Worm (Caenorhabditis elegans) whole organism, L2 larva: Measurements from ENCODE around the gene cdh-1.

ENCODE experiments used
- F13H6.1 ChIP-seq: sonication (generic microtip); optimal IDR thresholded peaks from 2 replicates; lab custom pipeline; 2016; ENCODE audit warnings: missing genetic modification characterization, missing compliant biosample characterization
- R02D3.7 ChIP-seq: fragments of 150-350 bp; optimal IDR thresholded peaks from 2 replicates; lab custom pipeline; 2014; ENCODE audit warnings: missing biosample characterization, missing genetic modification characterization
- Y55F3AM.14 ChIP-seq: fragments of 200-800 bp; sonication (Bioruptor generic); optimal IDR thresholded peaks from 2 replicates; lab custom pipeline; 2018; ENCODE audit warnings: mild to moderate bottlenecking, missing genetic modification characterization, missing compliant biosample characterization
- aly-2 ChIP-seq: fragments of 150-350 bp; optimal IDR thresholded peaks from 2 replicates; lab custom pipeline; 2014; ENCODE audit warnings: missing biosample characterization, missing genetic modification characterization
- ama-1 ChIP-seq: fragments of 150-350 bp; optimal IDR thresholded peaks from 2 replicates; lab custom pipeline; 2018; ENCODE audit warnings: inconsistent platforms
- ceh-16 ChIP-seq: fragments of 150-350 bp; optimal IDR thresholded peaks from 2 replicates; lab custom pipeline; 2014; ENCODE audit warnings: missing biosample characterization, missing genetic modification characterization
- ceh-82 ChIP-seq: fragments of 150-350 bp; optimal IDR thresholded peaks from 2 replicates; lab custom pipeline; 2014; ENCODE audit warnings: missing biosample characterization, missing genetic modification characterization
- egl-27 ChIP-seq: sonication (generic microtip); optimal IDR thresholded peaks from 3 replicates; lab custom pipeline; 2017; ENCODE audit warnings: missing biosample characterization, missing genetic modification reagents, missing genetic modification characterization
- elt-1 ChIP-seq: fragments of 150-350 bp; optimal IDR thresholded peaks from 2 replicates; lab custom pipeline; 2014; ENCODE audit warnings: missing biosample characterization, missing genetic modification characterization
- fos-1 ChIP-seq: fragments of 150-350 bp; optimal IDR thresholded peaks from 2 replicates; lab custom pipeline; 2014; ENCODE audit warnings: missing biosample characterization, missing genetic modification characterization
- gmeb-1 ChIP-seq: fragments of 150-350 bp; optimal IDR thresholded peaks from 2 replicates; lab custom pipeline; 2014; ENCODE audit warnings: missing biosample characterization, missing genetic modification characterization
- lin-11 ChIP-seq: fragments of 150-350 bp; sonication (generic microtip); optimal IDR thresholded peaks from 2 replicates; lab custom pipeline; 2014; ENCODE audit warnings: missing biosample characterization, missing genetic modification characterization, inconsistent platforms, mixed read lengths
- lin-39 ChIP-seq: fragments of 150-350 bp; optimal IDR thresholded peaks from 2 replicates; lab custom pipeline; 2014; ENCODE audit warnings: missing biosample characterization, missing genetic modification reagents, missing genetic modification characterization
- lsy-2 ChIP-seq, 2 experiments: fragments of 150-350 bp in 1 of 2; sonication (generic microtip) in 1 of 2; optimal IDR thresholded peaks; 2 replicates each; lab custom pipeline; 2014 to 2017; ENCODE audit warnings: missing biosample characterization in 2 of 2, missing genetic modification characterization in 2 of 2
- mbf-1 ChIP-seq: sonication (generic microtip); optimal IDR thresholded peaks from 2 replicates; lab custom pipeline; 2017; ENCODE audit warnings: missing biosample characterization, missing genetic modification characterization
- mdl-1 ChIP-seq, 2 experiments: fragments of 150-350 bp in 1 of 2; sonication (generic microtip) in 1 of 2; optimal IDR thresholded peaks; 2 replicates each; lab custom pipeline; 2017; ENCODE audit warnings: missing biosample characterization in 2 of 2, missing genetic modification characterization in 2 of 2
- nhr-10 ChIP-seq: sonication (generic microtip); optimal IDR thresholded peaks from 2 replicates; lab custom pipeline; 2017; ENCODE audit warnings: missing biosample characterization, missing genetic modification characterization
- nhr-11 ChIP-seq: fragments of 150-350 bp; optimal IDR thresholded peaks from 2 replicates; lab custom pipeline; 2014; ENCODE audit warnings: missing biosample characterization, missing genetic modification characterization
- nhr-12 ChIP-seq: fragments of 150-350 bp; optimal IDR thresholded peaks from 2 replicates; lab custom pipeline; 2014; ENCODE audit warnings: missing biosample characterization, missing genetic modification characterization
- nhr-129 ChIP-seq: fragments of 150-350 bp; optimal IDR thresholded peaks from 2 replicates; lab custom pipeline; 2014; ENCODE audit warnings: missing biosample characterization, missing genetic modification characterization
- nhr-21 ChIP-seq: fragments of 150-350 bp; optimal IDR thresholded peaks from 2 replicates; lab custom pipeline; 2014; ENCODE audit warnings: missing biosample characterization, missing genetic modification characterization
- nhr-6 ChIP-seq: fragments of 150-350 bp; optimal IDR thresholded peaks from 2 replicates; lab custom pipeline; 2014; ENCODE audit warnings: missing biosample characterization, missing genetic modification characterization
- nhr-77 ChIP-seq: fragments of 150-350 bp; optimal IDR thresholded peaks from 2 replicates; lab custom pipeline; 2014; ENCODE audit warnings: missing biosample characterization, missing genetic modification characterization
- peb-1 ChIP-seq: fragments of 150-350 bp; optimal IDR thresholded peaks from 2 replicates; lab custom pipeline; 2014; ENCODE audit warnings: missing biosample characterization, missing genetic modification characterization
- sem-4 ChIP-seq: fragments of 150-350 bp; optimal IDR thresholded peaks from 2 replicates; lab custom pipeline; 2014; ENCODE audit warnings: missing biosample characterization, missing genetic modification reagents, missing genetic modification characterization
- skn-1 ChIP-seq: sonication (generic microtip); optimal IDR thresholded peaks from 2 replicates; lab custom pipeline; 2017; ENCODE audit warnings: missing biosample characterization, missing genetic modification characterization
- sma-3 ChIP-seq: sonication (generic microtip); optimal IDR thresholded peaks from 2 replicates; lab custom pipeline; 2016; ENCODE audit warnings: missing genetic modification reagents, missing genetic modification characterization, missing compliant biosample characterization
- sma-9 ChIP-seq, 2 experiments: fragments of 150-350 bp in 1 of 2; sonication (generic microtip) in 1 of 2; optimal IDR thresholded peaks; 2 replicates each; lab custom pipeline; 2014 to 2016; ENCODE audit warnings: missing genetic modification characterization in 2 of 2, mild to moderate bottlenecking in 1 of 2, missing biosample characterization in 1 of 2, missing compliant biosample characterization in 1 of 2, missing genetic modification reagents in 1 of 2, moderate library complexity in 1 of 2
- unc-39 ChIP-seq: fragments of 150-350 bp; optimal IDR thresholded peaks from 2 replicates; lab custom pipeline; 2014; ENCODE audit warnings: missing biosample characterization, missing genetic modification characterization
- unc-55 ChIP-seq: fragments of 150-350 bp; sonication (generic microtip); optimal IDR thresholded peaks from 3 replicates; lab custom pipeline; 2014; ENCODE audit warnings: missing biosample characterization, missing genetic modification reagents, missing genetic modification characterization
- unc-62 ChIP-seq: fragments of 150-350 bp; optimal IDR thresholded peaks from 2 replicates; lab custom pipeline; 2014; ENCODE audit warnings: missing biosample characterization, missing genetic modification reagents, missing genetic modification characterization
- zag-1 ChIP-seq: fragments of 150-350 bp; optimal IDR thresholded peaks from 2 replicates; lab custom pipeline; 2014; ENCODE audit warnings: missing biosample characterization, missing genetic modification characterization
- ztf-1 ChIP-seq: fragments of 200-800 bp; sonication (Bioruptor generic); conservative IDR thresholded peaks from 2 replicates; pipeline ENCODE4 v1.3.6; 2022; ENCODE audit warnings: missing genetic modification characterization, missing compliant biosample characterization
- ztf-11 ChIP-seq: sonication (generic microtip); optimal IDR thresholded peaks from 2 replicates; lab custom pipeline; 2017; ENCODE audit warnings: missing biosample characterization, missing genetic modification characterization
- ztf-4 ChIP-seq: fragments of 150-350 bp; optimal IDR thresholded peaks from 2 replicates; lab custom pipeline; 2014; ENCODE audit warnings: missing biosample characterization, missing genetic modification characterization

cdh-1 gene

ce11 chrIII:2920866-2921265, 10.2 kb downstream of the cdh-1 start:
- TF ChIP-seq Y55F3AM.14 (GFP tag; lab: Kevin White, UChicago) (no peak), egl-27 (no peak), ceh-16 (no peak), nhr-21 (tag; lab: Kevin White, UChicago) (no peak), fos-1 (tag; lab: Kevin White, UChicago) (no peak)

- no peak for TF ChIP-seq zag-1 (tag; lab: Kevin White, UChicago)
- no peak for TF ChIP-seq egl-27
These were observed 12.3 kb downstream of the cdh-1 start, which contains the start of gene R10F2.4 for ce11 chrIII:2923012-2923411. Gene R10F2.4, minus strand, starts transcription at chrIII:2923112.

ce11 chrIII:2924658-2925057, 14.0 kb downstream of the cdh-1 start, which contains the start of gene R10F2.5:
Gene R10F2.5, minus strand, starts transcription at chrIII:2924758.
- TF ChIP-seq ceh-82 (tag; lab: Kevin White, UChicago) (no peak), nhr-12 (no peak), sma-9 (GFP tag; optimal IDR thresholded peaks at IDR 0.05; lab: Kevin White, UChicago) (no peak), sma-9 (tag; optimal IDR thresholded peaks at IDR 0.05; lab: Kevin White, UChicago) (no peak), unc-55 (GFP tag; lab: Kevin White, UChicago) (no peak), mdl-1 (tag; optimal IDR thresholded peaks at IDR 0.05; lab: Kevin White, UChicago) (no peak), nhr-11 (no peak), nhr-10 (tag; lab: Kevin White, UChicago) (no peak), Y55F3AM.14 (GFP tag; lab: Kevin White, UChicago) (no peak), elt-1 (tag; lab: Kevin White, UChicago) (no peak), nhr-129 (tag; lab: Kevin White, UChicago) (no peak), lsy-2 (tag; optimal IDR thresholded peaks at IDR 0.05; lab: Kevin White, UChicago) (no peak), lin-11 (tag; lab: Kevin White, UChicago) (no peak)

- TF ChIP-seq skn-1 (tag; lab: Kevin White, UChicago) (no peak), nhr-10 (tag; lab: Kevin White, UChicago) (no peak), nhr-11 (no peak), unc-62 (GFP tag; lab: Kevin White, UChicago) (no peak), sem-4 (tag; lab: Kevin White, UChicago) (no peak), gmeb-1 (tag; lab: Kevin White, UChicago) (no peak), ztf-11 (no peak), aly-2 (tag; lab: Kevin White, UChicago) (no peak), lin-39 (tag; lab: Kevin White, UChicago) (no peak), mbf-1 (tag; lab: Kevin White, UChicago) (no peak), elt-1 (tag; lab: Kevin White, UChicago) (no peak)
These were observed 27.1 kb downstream of the cdh-1 start for ce11 chrIII:2937780-2938179.

- TF ChIP-seq ceh-82 (tag; lab: Kevin White, UChicago) (no peak), lsy-2 (tag; optimal IDR thresholded peaks at IDR 0.05; lab: Kevin White, UChicago) (no peak), sem-4 (tag; lab: Kevin White, UChicago) (no peak), nhr-21 (tag; lab: Kevin White, UChicago) (no peak), nhr-6 (tag; lab: Kevin White, UChicago) (no peak), R02D3.7 (tag; lab: Kevin White, UChicago) (no peak), egl-27 (no peak), ceh-16 (no peak)
These were observed 30.9 kb downstream of the cdh-1 start for ce11 chrIII:2941578-2941977.

- TF ChIP-seq peb-1 (tag; lab: Kevin White, UChicago) (no peak), skn-1 (tag; lab: Kevin White, UChicago) (no peak), ztf-1 (GFP tag; lab: Robert Waterston, UW) (no peak), sem-4 (tag; lab: Kevin White, UChicago) (no peak), ceh-16 (no peak), ztf-4 (tag; lab: Kevin White, UChicago) (no peak), nhr-77 (no peak), lin-39 (tag; lab: Kevin White, UChicago) (no peak), nhr-129 (tag; lab: Kevin White, UChicago) (no peak), ama-1 (lab: Kevin White, UChicago) (no peak), unc-39 (tag; lab: Kevin White, UChicago) (no peak), mbf-1 (tag; lab: Kevin White, UChicago) (no peak), lsy-2 (tag; optimal IDR thresholded peaks at IDR 0.05; lab: Kevin White, UChicago) (no peak), egl-27 (no peak), F13H6.1 (tag; lab: Kevin White, UChicago) (no peak), gmeb-1 (tag; lab: Kevin White, UChicago) (no peak), aly-2 (tag; lab: Kevin White, UChicago) (no peak), sma-3 (GFP tag; lab: Kevin White, UChicago) (no peak), R02D3.7 (tag; lab: Kevin White, UChicago) (no peak)
These were observed 33.3 kb downstream of the cdh-1 start, which contains the start of gene R10F2.6 for ce11 chrIII:2943995-2944394. Gene R10F2.6, minus strand, starts transcription at chrIII:2944095.
